Fruit fly (Drosophila melanogaster): Measurements from ENCODE around the gene CG4686.

CG4686 gene

dm6 chr3R:19863979-19864775, at the start of gene CG4686, which contains the start of gene CG4572 (continued):
- TF ChIP-seq bbx (GFP tag; IDR thresholded peaks at IDR 0.05; ENCODE audit: partially characterized antibody) (no peak), Bdp1 (GFP tag; optimal IDR thresholded peaks at IDR 0.05) (peak; percentile 48), Mes4 (GFP tag; optimal IDR thresholded peaks at IDR 0.05) (peak; percentile 74), gcm (GFP tag; optimal IDR thresholded peaks at IDR 0.05) (peak; percentile 7), dmrt11E (tag; optimal IDR thresholded peaks at IDR 0.05) (peak; percentile 47), Aef1 (GFP tag; IDR thresholded peaks at IDR 0.05) (peak; percentile 82), yki (optimal IDR thresholded peaks at IDR 0.05) (no peak), Trl (optimal IDR thresholded peaks at IDR 0.05) (no peak), Trl (GFP tag; optimal IDR thresholded peaks at IDR 0.05) (peak; percentile 77), tin (GFP tag; optimal IDR thresholded peaks at IDR 0.05) (peak; percentile 67), Sry-β (GFP tag; optimal IDR thresholded peaks at IDR 0.05) (peak; percentile 84), CG12744 (GFP tag; optimal IDR thresholded peaks at IDR 0.05) (peak; percentile 76), CG6175 (GFP tag; IDR thresholded peaks at IDR 0.05) (peak; percentile 44; the same call in 1 of the 3 replicates), CG11398 (GFP tag; optimal IDR thresholded peaks at IDR 0.05) (peak; percentile 62), CG7372 (GFP tag; IDR thresholded peaks at IDR 0.05) (peak; percentile 82), fd3F (GFP tag; optimal IDR thresholded peaks at IDR 0.05) (peak; percentile 66), gt (GFP tag; IDR thresholded peaks at IDR 0.05) (peak; percentile 22; the same call in 1 of the 2 replicates), Rfx (GFP tag; IDR thresholded peaks at IDR 0.05) (peak; percentile 87), da (GFP tag; optimal IDR thresholded peaks at IDR 0.05) (no peak), B-H2 (GFP tag; optimal IDR thresholded peaks at IDR 0.05) (peak; percentile 78), HmgZ (tag; optimal IDR thresholded peaks at IDR 0.05) (peak; percentile 66), CG3281 (GFP tag; optimal IDR thresholded peaks at IDR 0.05) (peak; percentile 78), CG18619 (GFP tag; optimal IDR thresholded peaks at IDR 0.05) (peak; percentile 68), ro (GFP tag; IDR thresholded peaks at IDR 0.05) (0 out of 2 replicates have a peak, but pooled peaks have one; percentile 12), ash1 (GFP tag; optimal IDR thresholded peaks at IDR 0.05) (no peak), fru (optimal IDR thresholded peaks at IDR 0.05) (no peak), exex (tag; optimal IDR thresholded peaks at IDR 0.05) (peak; percentile 51), CG4730 (GFP tag; IDR thresholded peaks at IDR 0.05) (peak; percentile 54), NK7.1 (GFP tag; optimal IDR thresholded peaks at IDR 0.05) (no peak), tup (GFP tag; optimal IDR thresholded peaks at IDR 0.05) (peak; percentile 36), Xbp1 (GFP tag; optimal IDR thresholded peaks at IDR 0.05) (peak; percentile 79), knrl (GFP tag; IDR thresholded peaks at IDR 0.05; ENCODE audit: partially characterized antibody) (peak; percentile 56; the same call in 1 of the 3 replicates), CG11695 (GFP tag; IDR thresholded peaks at IDR 0.05) (peak; percentile 87; the same call in 2 of the 3 replicates), CG10979 (tag; optimal IDR thresholded peaks at IDR 0.05) (peak; percentile 61), HLHmδ (GFP tag; optimal IDR thresholded peaks at IDR 0.05) (no peak), kni (GFP tag; optimal IDR thresholded peaks at IDR 0.05) (peak; percentile 44), D19A (tag; optimal IDR thresholded peaks at IDR 0.05) (peak; percentile 62), salm (tag; optimal IDR thresholded peaks at IDR 0.05) (peak; percentile 48), CG6654 (GFP tag; optimal IDR thresholded peaks at IDR 0.05) (peak; percentile 18), CG5953 (GFP tag; IDR thresholded peaks at IDR 0.05) (no peak), CG3407 (GFP tag; optimal IDR thresholded peaks at IDR 0.05) (peak; percentile 29), oc (tag; optimal IDR thresholded peaks at IDR 0.05) (no peak), E2f2 (GFP tag; IDR thresholded peaks at IDR 0.05) (peak; percentile 55), CG33213 (GFP tag; optimal IDR thresholded peaks at IDR 0.05) (peak; percentile 69), B-H1 (GFP tag; IDR thresholded peaks at IDR 0.05) (peak; percentile 18; the same call in 2 of the 3 replicates), inv (GFP tag; IDR thresholded peaks at IDR 0.05; ENCODE audit: partially characterized antibody) (no peak), CG10543 (GFP tag; optimal IDR thresholded peaks at IDR 0.05) (peak; percentile 83), Usf (GFP tag; optimal IDR thresholded peaks at IDR 0.05) (peak; percentile 66), CG18011 (GFP tag; optimal IDR thresholded peaks at IDR 0.05) (peak; percentile 64)

Measured in whole organism, embryonic.